Worm (Caenorhabditis elegans) whole organism, mixed stage, embryonic: ENCODE data around the gene aak-1.

ENCODE experiments used
- M03D4.4 ChIP-seq: sonication (generic microtip); optimal IDR thresholded peaks from 2 replicates; lab custom pipeline; 2017; ENCODE audit warnings: mild to moderate bottlenecking, missing genetic modification characterization, missing compliant biosample characterization
- bed-3 ChIP-seq: fragments of 200-800 bp; sonication (Bioruptor generic); optimal IDR thresholded peaks from 3 replicates; lab custom pipeline; 2018; ENCODE audit warnings: mild to moderate bottlenecking, missing genetic modification characterization, moderate library complexity, missing compliant biosample characterization
- blmp-1 ChIP-seq: fragments of 150-350 bp; optimal IDR thresholded peaks from 2 replicates; lab custom pipeline; 2014; ENCODE audit warnings: missing biosample characterization, missing genetic modification characterization
- ceh-39 ChIP-seq: fragments of 150-350 bp; optimal IDR thresholded peaks from 2 replicates; lab custom pipeline; 2014; ENCODE audit warnings: missing biosample characterization, missing genetic modification characterization
- ceh-43 ChIP-seq: fragments of 200-800 bp; sonication (Bioruptor generic); optimal IDR thresholded peaks from 2 replicates; lab custom pipeline; 2018; ENCODE audit warnings: mild to moderate bottlenecking, missing genetic modification characterization, moderate library complexity, missing compliant biosample characterization
- ceh-83 ChIP-seq: fragments of 200-800 bp; sonication (Bioruptor generic); optimal IDR thresholded peaks from 2 replicates; lab custom pipeline; 2018; ENCODE audit warnings: mild to moderate bottlenecking, missing genetic modification characterization, missing compliant biosample characterization
- ces-1 ChIP-seq: fragments of 150-350 bp; optimal IDR thresholded peaks from 2 replicates; lab custom pipeline; 2014; ENCODE audit warnings: missing biosample characterization, missing genetic modification reagents, missing genetic modification characterization
- cnd-1 ChIP-seq: fragments of 200-800 bp; sonication (Bioruptor generic); optimal IDR thresholded peaks from 2 replicates; lab custom pipeline; 2018; ENCODE audit warnings: mild to moderate bottlenecking, missing genetic modification characterization, missing compliant biosample characterization
- drap-1 ChIP-seq: fragments of 200-800 bp; sonication (Bioruptor generic); optimal IDR thresholded peaks from 3 replicates; lab custom pipeline; 2018; ENCODE audit warnings: mild to moderate bottlenecking, missing genetic modification characterization, missing compliant biosample characterization
- elt-1 ChIP-seq: sonication (generic microtip); optimal IDR thresholded peaks from 2 replicates; lab custom pipeline; 2017; ENCODE audit warnings: missing genetic modification characterization, mild to moderate bottlenecking, missing compliant biosample characterization, antibody characterized with exemption, moderate library complexity, borderline replicate concordance; ENCODE audit not compliant: insufficient read depth
- elt-3 ChIP-seq: fragments of 150-350 bp; optimal IDR thresholded peaks from 2 replicates; lab custom pipeline; 2014; ENCODE audit warnings: missing biosample characterization, missing genetic modification characterization
- flh-1 ChIP-seq: fragments of 200-800 bp; sonication (Bioruptor generic); optimal IDR thresholded peaks from 2 replicates; lab custom pipeline; 2018; ENCODE audit warnings: mild to moderate bottlenecking, missing genetic modification characterization, moderate library complexity, missing compliant biosample characterization
- ham-2 ChIP-seq: fragments of 200-800 bp; sonication (Bioruptor generic); optimal IDR thresholded peaks from 2 replicates; lab custom pipeline; 2018; ENCODE audit warnings: mild to moderate bottlenecking, missing genetic modification characterization, missing compliant biosample characterization
- hlh-1 ChIP-seq: fragments of 150-350 bp; optimal IDR thresholded peaks from 2 replicates; lab custom pipeline; 2014; ENCODE audit warnings: missing biosample characterization, missing genetic modification reagents, missing genetic modification characterization
- lin-13 ChIP-seq: fragments of 150-350 bp; optimal IDR thresholded peaks from 2 replicates; lab custom pipeline; 2014; ENCODE audit warnings: missing biosample characterization, missing genetic modification characterization
- lin-32 ChIP-seq: fragments of 200-800 bp; sonication (Bioruptor generic); optimal IDR thresholded peaks from 2 replicates; lab custom pipeline; 2018; ENCODE audit warnings: mild to moderate bottlenecking, missing genetic modification characterization, missing compliant biosample characterization
- lsy-2 ChIP-seq: fragments of 150-350 bp; optimal IDR thresholded peaks from 2 replicates; lab custom pipeline; 2014; ENCODE audit warnings: missing biosample characterization, missing genetic modification characterization
- mab-5 ChIP-seq: fragments of 150-350 bp; optimal IDR thresholded peaks from 2 replicates; lab custom pipeline; 2014; ENCODE audit warnings: missing biosample characterization, missing genetic modification characterization
- mep-1 ChIP-seq: fragments of 150-350 bp; optimal IDR thresholded peaks from 2 replicates; lab custom pipeline; 2017; ENCODE audit warnings: missing biosample characterization, missing genetic modification reagents, missing genetic modification characterization, inconsistent platforms
- mls-2 ChIP-seq: sonication (generic microtip); optimal IDR thresholded peaks from 2 replicates; lab custom pipeline; 2016; ENCODE audit warnings: mild to moderate bottlenecking, missing genetic modification characterization, moderate library complexity, missing compliant biosample characterization
- nhr-12 ChIP-seq: fragments of 150-350 bp; optimal IDR thresholded peaks from 2 replicates; lab custom pipeline; 2014; ENCODE audit warnings: missing biosample characterization, missing genetic modification characterization
- nhr-2 ChIP-seq: fragments of 150-350 bp; optimal IDR thresholded peaks from 2 replicates; lab custom pipeline; 2014; ENCODE audit warnings: missing biosample characterization, missing genetic modification characterization
- nhr-237 ChIP-seq: fragments of 150-350 bp; optimal IDR thresholded peaks from 2 replicates; lab custom pipeline; 2014; ENCODE audit warnings: missing biosample characterization, missing genetic modification characterization
- nhr-28 ChIP-seq: fragments of 150-350 bp; optimal IDR thresholded peaks from 2 replicates; lab custom pipeline; 2014; ENCODE audit warnings: missing biosample characterization, missing genetic modification characterization
- nhr-76 ChIP-seq: sonication (generic microtip); optimal IDR thresholded peaks from 2 replicates; lab custom pipeline; 2017; ENCODE audit warnings: missing biosample characterization, missing genetic modification characterization
- pha-4 ChIP-seq: fragments of 150-350 bp; optimal IDR thresholded peaks from 2 replicates; lab custom pipeline; 2018; ENCODE audit warnings: missing biosample characterization, missing genetic modification reagents, missing genetic modification characterization
- sem-2 ChIP-seq: fragments of 200-800 bp; sonication (Bioruptor generic); optimal IDR thresholded peaks from 2 replicates; lab custom pipeline; 2018; ENCODE audit warnings: mild to moderate bottlenecking, missing genetic modification characterization, missing compliant biosample characterization
- snpc-4 ChIP-seq: fragments of 150-350 bp; optimal IDR thresholded peaks from 2 replicates; lab custom pipeline; 2014; ENCODE audit warnings: missing biosample characterization, missing genetic modification characterization
- sptf-1 ChIP-seq: sonication (generic microtip); optimal IDR thresholded peaks from 2 replicates; lab custom pipeline; 2017; ENCODE audit warnings: mild to moderate bottlenecking, missing genetic modification characterization, moderate library complexity, missing compliant biosample characterization
- tbx-8 ChIP-seq: fragments of 200-800 bp; sonication (Bioruptor generic); optimal IDR thresholded peaks from 2 replicates; lab custom pipeline; 2018; ENCODE audit warnings: mild to moderate bottlenecking, missing genetic modification characterization, moderate library complexity, missing compliant biosample characterization
- unc-120 ChIP-seq: sonication (generic microtip); optimal IDR thresholded peaks from 2 replicates; lab custom pipeline; 2017; ENCODE audit warnings: missing genetic modification characterization, missing compliant biosample characterization; ENCODE audit not compliant: poor library complexity, severe bottlenecking
- unc-39 ChIP-seq: fragments of 150-350 bp; optimal IDR thresholded peaks from 2 replicates; lab custom pipeline; 2014; ENCODE audit warnings: missing biosample characterization, missing genetic modification characterization
- unc-62 ChIP-seq: fragments of 150-350 bp; optimal IDR thresholded peaks from 2 replicates; lab custom pipeline; 2014; ENCODE audit warnings: missing biosample characterization, missing genetic modification reagents, missing genetic modification characterization
- zip-8 ChIP-seq: fragments of 150-350 bp; optimal IDR thresholded peaks from 2 replicates; lab custom pipeline; 2014; ENCODE audit warnings: missing biosample characterization, missing genetic modification characterization
- ztf-11 ChIP-seq: fragments of 150-350 bp; optimal IDR thresholded peaks from 2 replicates; lab custom pipeline; 2014; ENCODE audit warnings: missing biosample characterization, missing genetic modification characterization

The aak-1 gene

ce11 chrIII:8741276-8741860, 19.5 kb downstream of the aak-1 start, which contains the start of gene pdhk-2:
TSS of gene pdhk-2 (minus strand) at chrIII:8741412.
- peak; percentile 87 for TF ChIP-seq lin-13 (tag; lab: Kevin White, UChicago)
- no peak for TF ChIP-seq nhr-28 (tag; lab: Kevin White, UChicago)
- peak; percentile 57 for TF ChIP-seq unc-62 (GFP tag; lab: Kevin White, UChicago)
- peak; percentile 4 for TF ChIP-seq lin-32 (GFP tag; lab: Kevin White, UChicago)
- TF ChIP-seq mab-5 (tag; lab: Kevin White, UChicago), result no peak
- peak; percentile 4 for TF ChIP-seq flh-1 (GFP tag; lab: Kevin White, UChicago)
- TF ChIP-seq cnd-1 (tag; lab: Kevin White, UChicago), result peak; percentile 64
- TF ChIP-seq M03D4.4 (tag; lab: Kevin White, UChicago), result peak; percentile 78
- TF ChIP-seq mls-2 (tag; lab: Kevin White, UChicago), result peak; percentile 81
- TF ChIP-seq sem-2 (GFP tag; lab: Kevin White, UChicago), result no peak
- TF ChIP-seq nhr-12 (tag; lab: Kevin White, UChicago), result no peak
- TF ChIP-seq ceh-83 (GFP tag; lab: Kevin White, UChicago), result peak; percentile 72
- TF ChIP-seq lsy-2, result peak; percentile 85
- peak; percentile 78 for TF ChIP-seq ces-1 (GFP tag; lab: Kevin White, UChicago)
- TF ChIP-seq elt-3 (tag; lab: Kevin White, UChicago), result no peak
- TF ChIP-seq elt-1, result peak; percentile 58
- peak; percentile 76 for TF ChIP-seq drap-1
- TF ChIP-seq zip-8 (tag; lab: Kevin White, UChicago), result peak; percentile 82
- TF ChIP-seq nhr-237 (tag; lab: Kevin White, UChicago), result peak; percentile 80
- peak; percentile 90 for TF ChIP-seq mep-1 (tag; lab: Kevin White, UChicago)
- peak; percentile 90 for TF ChIP-seq unc-120 (tag; lab: Kevin White, UChicago)
- TF ChIP-seq ceh-43, result peak; percentile 71
- TF ChIP-seq unc-39 (tag; lab: Kevin White, UChicago), result no peak
- no peak for TF ChIP-seq nhr-2 (tag; lab: Kevin White, UChicago)
- TF ChIP-seq tbx-8, result no peak
- no peak for TF ChIP-seq ztf-11 (tag; lab: Kevin White, UChicago)
- TF ChIP-seq nhr-76 (tag; lab: Kevin White, UChicago), result no peak
- TF ChIP-seq snpc-4, result no peak
- peak; percentile 76 for TF ChIP-seq pha-4 (tag; lab: Kevin White, UChicago)
- TF ChIP-seq bed-3, result peak; percentile 31
- peak; percentile 39 for TF ChIP-seq ham-2 (GFP tag; lab: Kevin White, UChicago)
- no peak for TF ChIP-seq blmp-1
- TF ChIP-seq ceh-39 (tag; lab: Kevin White, UChicago), result peak; percentile 67
- TF ChIP-seq sptf-1 (tag; lab: Kevin White, UChicago), result peak; percentile 86
- peak; percentile 54 for TF ChIP-seq hlh-1 (tag; lab: Kevin White, UChicago)

ce11 chrIII:8739786-8740185, 21.1 kb downstream of the aak-1 start:
- TF ChIP-seq pha-4 (tag; lab: Kevin White, UChicago) (no peak), unc-120 (tag; lab: Kevin White, UChicago) (peak; percentile 2), ces-1 (GFP tag; lab: Kevin White, UChicago) (no peak), drap-1 (no peak)

- TF ChIP-seq nhr-28 (tag; lab: Kevin White, UChicago) (no peak), bed-3 (no peak), ztf-11 (tag; lab: Kevin White, UChicago) (no peak), lsy-2 (no peak), nhr-76 (tag; lab: Kevin White, UChicago) (no peak)
Measured at ce11 chrIII:8739126-8739525, 21.8 kb downstream of the aak-1 start.

ce11 chrIII:8738289-8738688, 22.6 kb downstream of the aak-1 start:
- TF ChIP-seq mls-2 (tag; lab: Kevin White, UChicago) (no peak), nhr-28 (tag; lab: Kevin White, UChicago) (no peak), unc-39 (tag; lab: Kevin White, UChicago) (no peak), zip-8 (tag; lab: Kevin White, UChicago) (no peak), ztf-11 (tag; lab: Kevin White, UChicago) (no peak)
